Worm (Caenorhabditis elegans): ENCODE results near the gene sre-29.

Gene sre-29

DNA sequence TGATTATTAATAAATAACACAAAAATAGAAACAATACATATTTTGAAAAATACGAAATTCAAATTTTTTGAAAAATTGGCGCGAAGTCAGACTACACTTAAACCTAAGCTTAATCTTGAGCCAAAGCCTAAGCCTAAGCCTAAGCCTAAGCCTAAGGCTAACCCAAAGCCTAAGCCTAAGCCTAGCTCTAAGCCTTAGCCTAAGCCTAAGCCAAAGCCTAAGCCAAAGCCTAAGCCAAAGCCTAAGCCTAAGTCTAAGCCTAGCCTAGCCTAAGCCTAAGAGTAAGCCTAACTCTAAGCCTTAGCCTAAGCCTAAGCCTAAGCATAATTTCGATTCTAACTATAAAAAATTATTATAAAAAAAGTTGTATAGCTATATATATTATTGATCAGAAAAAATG, 20.8 kb downstream of the sre-29 start:
- no peak for TF ChIP-seq dao-5 (tag; optimal IDR thresholded peaks at IDR 0.05)
- TF ChIP-seq W03F9.2 (tag; optimal IDR thresholded peaks at IDR 0.05), result no peak
- no peak for TF ChIP-seq him-1 (tag; optimal IDR thresholded peaks at IDR 0.05)

DNA sequence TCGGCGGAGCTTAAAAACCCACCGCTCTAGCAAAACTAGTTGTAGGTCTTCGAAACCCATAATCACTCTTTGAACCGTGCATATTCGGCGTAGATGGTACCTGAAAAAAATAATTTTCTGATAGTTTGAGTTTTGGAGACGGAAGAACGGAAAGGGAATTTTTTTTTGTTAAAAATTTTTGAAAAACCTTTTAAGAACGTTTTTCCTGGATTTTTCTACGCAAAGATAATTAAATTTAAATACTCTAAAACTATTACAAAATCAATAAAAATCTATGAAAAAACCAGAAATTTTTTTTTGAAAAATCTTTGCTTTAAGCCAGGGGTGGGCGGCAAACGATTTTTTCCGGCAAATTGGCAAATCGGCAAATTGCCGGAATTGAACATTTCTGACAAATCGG, 22.3 kb downstream of the sre-29 start, which contains the start of gene marc-5:
Gene marc-5, minus strand, starts transcription at position 101 of the 400 bp plus-strand sequence.
- TF ChIP-seq dao-5 (tag; optimal IDR thresholded peaks at IDR 0.05), result no peak
- no peak for TF ChIP-seq him-1 (tag; optimal IDR thresholded peaks at IDR 0.05)
- TF ChIP-seq W03F9.2 (tag; optimal IDR thresholded peaks at IDR 0.05), result no peak

DNA sequence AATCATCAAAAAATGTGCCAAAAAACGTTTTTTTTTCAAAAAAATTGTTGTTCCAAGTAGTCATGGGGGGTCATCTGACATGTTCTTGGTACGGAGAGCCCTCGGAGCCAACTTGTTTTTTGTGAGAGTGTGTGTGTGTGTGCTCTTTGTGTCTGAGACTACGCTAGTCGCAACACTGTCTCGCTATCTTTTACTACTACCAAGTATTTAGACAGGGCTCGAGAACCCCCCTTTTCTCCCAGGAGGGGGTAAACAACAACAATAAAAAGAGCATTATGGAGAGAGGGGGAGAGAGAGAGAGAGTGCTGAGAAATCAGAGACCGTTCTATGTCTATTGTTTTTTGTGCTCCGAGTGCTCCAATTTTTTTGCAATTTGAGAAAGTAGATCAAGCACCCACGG, 22.9 kb downstream of the sre-29 start:
- TF ChIP-seq dao-5 (tag; optimal IDR thresholded peaks at IDR 0.05) (no peak), W03F9.2 (tag; optimal IDR thresholded peaks at IDR 0.05) (no peak), him-1 (tag; optimal IDR thresholded peaks at IDR 0.05) (peak; percentile 12)

DNA sequence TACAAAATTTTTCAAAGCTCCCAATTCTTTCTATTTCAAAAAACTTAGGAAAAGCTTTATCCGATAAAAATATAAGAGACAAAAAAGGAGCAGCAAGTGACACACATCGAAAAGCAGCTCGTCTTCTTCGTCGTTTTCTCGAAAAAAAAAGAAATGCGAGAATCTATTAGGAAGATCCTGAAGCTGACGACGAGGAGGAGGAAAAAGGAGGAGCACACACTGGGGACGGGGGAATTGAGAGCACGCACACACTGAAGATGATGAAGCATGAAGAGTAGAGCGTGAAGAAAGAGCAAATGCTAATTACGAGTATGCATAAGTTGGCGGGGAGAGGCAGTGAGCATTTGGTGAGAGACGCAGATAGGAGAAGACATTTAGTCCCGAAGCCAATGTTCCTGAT, 27.8 kb downstream of the sre-29 start:
- TF ChIP-seq him-1 (tag; optimal IDR thresholded peaks at IDR 0.05), result no peak
- TF ChIP-seq W03F9.2 (tag; optimal IDR thresholded peaks at IDR 0.05), result no peak
- TF ChIP-seq dao-5 (tag; optimal IDR thresholded peaks at IDR 0.05), result no peak

DNA sequence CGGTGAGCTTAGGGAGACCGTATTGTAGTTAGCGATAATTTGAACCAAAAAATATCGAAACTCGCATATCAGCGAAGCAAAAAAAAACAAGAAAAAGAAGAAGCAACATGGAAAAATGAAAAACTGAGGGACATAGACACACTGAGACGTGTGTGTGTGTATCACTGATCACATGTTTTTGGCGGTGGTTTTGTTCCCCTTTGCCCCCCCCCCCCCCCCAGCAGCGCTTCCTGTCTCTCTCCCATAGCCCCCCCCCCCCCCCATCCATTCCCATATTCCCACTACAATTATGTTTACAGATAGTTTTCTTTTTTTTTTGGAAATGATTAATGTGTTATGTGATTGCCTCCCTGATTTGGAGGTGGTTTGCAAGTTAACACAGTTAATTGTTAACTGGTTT, 32.5 kb downstream of the sre-29 start:
- TF ChIP-seq him-1 (tag; optimal IDR thresholded peaks at IDR 0.05) (no peak), W03F9.2 (tag; optimal IDR thresholded peaks at IDR 0.05) (no peak), dao-5 (tag; optimal IDR thresholded peaks at IDR 0.05) (no peak)

DNA sequence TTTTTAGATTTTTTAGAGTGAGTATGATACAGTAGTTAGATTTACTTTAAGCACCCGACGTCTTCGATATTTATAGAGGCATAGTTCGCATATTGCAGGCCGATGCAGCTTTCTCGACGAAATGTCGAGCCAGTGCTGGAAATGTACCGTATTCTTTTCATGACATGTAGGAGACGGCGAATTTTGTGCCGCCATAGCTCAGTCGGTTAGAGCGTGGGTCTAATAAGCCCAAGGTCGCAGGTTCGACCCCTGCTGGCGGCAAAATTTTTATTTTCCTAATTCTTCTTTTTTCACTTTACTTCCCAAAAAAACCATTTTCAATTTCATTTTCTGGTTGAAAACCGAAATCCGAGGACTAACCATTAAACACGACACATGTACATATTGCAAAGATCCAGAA, 39.4 kb downstream of the sre-29 start:
- TF ChIP-seq dao-5 (tag; optimal IDR thresholded peaks at IDR 0.05), result no peak
- TF ChIP-seq W03F9.2 (tag; optimal IDR thresholded peaks at IDR 0.05), result no peak
- TF ChIP-seq him-1 (tag; optimal IDR thresholded peaks at IDR 0.05), result no peak

DNA sequence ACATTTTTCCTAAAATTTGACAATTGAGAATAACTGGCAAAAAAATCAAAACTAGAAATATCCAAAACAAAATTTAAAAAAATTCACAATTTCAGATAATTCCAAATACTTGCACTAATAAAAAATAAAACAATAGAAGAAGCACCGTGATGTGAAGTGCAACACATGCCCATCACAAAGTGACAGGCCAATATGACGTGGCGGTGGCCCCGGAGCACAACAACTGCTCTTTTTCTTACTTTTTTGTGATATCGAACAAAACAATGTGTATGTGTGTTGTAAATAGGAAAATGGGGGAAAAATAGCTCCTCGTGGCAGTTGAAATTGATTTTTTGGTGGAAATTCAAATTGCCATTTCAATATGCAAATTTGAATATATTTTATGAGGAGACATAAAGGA, 47.9 kb downstream of the sre-29 start:
- no peak for TF ChIP-seq him-1 (tag; optimal IDR thresholded peaks at IDR 0.05)
- TF ChIP-seq W03F9.2 (tag; optimal IDR thresholded peaks at IDR 0.05), result no peak
- TF ChIP-seq dao-5 (tag; optimal IDR thresholded peaks at IDR 0.05), result no peak

DNA sequence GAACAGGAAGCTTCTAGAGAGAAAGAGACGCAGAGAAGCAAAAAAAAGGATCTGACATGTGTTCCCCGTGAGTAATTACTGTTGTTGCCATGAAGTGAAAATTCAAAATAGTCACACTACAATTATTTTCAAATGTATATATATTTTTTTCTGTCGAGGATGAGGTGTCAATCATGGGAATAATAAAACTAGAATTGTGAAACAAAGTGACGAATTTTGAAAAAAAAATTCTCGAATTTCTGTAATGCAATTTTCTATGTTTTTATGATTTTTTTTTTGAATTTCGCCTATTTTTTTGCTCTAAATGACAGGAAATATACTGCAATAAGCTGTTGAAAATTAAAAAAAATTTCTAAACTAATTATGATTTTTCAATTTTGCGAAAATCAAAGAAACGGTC, 48.6 kb downstream of the sre-29 start:
- TF ChIP-seq dao-5 (tag; optimal IDR thresholded peaks at IDR 0.05) (no peak), him-1 (tag; optimal IDR thresholded peaks at IDR 0.05) (no peak), W03F9.2 (tag; optimal IDR thresholded peaks at IDR 0.05) (no peak)

DNA sequence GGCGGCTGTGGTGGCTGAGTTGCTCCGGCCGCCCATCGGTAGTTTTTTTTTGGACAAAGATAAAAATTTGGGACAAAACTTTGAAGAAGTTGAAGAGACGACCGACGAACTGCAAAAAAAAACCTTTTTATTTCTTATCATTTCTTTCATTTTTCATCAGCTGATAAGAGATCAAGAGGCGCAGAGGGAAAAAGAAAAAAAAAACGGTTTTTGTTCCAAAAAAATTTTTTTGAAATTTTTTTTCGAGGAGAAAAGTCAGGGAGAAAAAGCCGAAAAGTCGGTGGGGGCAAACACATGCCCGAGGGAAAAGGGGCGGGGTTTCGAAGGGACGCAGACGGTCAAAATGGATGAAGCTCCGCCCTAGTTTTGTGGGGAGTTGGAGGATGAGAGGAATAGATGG, 49.6 kb downstream of the sre-29 start, which contains the start of gene ras-1:
Gene ras-1, minus strand, starts transcription at position 129 of the 400 bp plus-strand sequence.
- no peak for TF ChIP-seq W03F9.2 (tag; optimal IDR thresholded peaks at IDR 0.05)
- TF ChIP-seq dao-5 (tag; optimal IDR thresholded peaks at IDR 0.05), result no peak
- TF ChIP-seq him-1 (tag; optimal IDR thresholded peaks at IDR 0.05), result no peak

DNA sequence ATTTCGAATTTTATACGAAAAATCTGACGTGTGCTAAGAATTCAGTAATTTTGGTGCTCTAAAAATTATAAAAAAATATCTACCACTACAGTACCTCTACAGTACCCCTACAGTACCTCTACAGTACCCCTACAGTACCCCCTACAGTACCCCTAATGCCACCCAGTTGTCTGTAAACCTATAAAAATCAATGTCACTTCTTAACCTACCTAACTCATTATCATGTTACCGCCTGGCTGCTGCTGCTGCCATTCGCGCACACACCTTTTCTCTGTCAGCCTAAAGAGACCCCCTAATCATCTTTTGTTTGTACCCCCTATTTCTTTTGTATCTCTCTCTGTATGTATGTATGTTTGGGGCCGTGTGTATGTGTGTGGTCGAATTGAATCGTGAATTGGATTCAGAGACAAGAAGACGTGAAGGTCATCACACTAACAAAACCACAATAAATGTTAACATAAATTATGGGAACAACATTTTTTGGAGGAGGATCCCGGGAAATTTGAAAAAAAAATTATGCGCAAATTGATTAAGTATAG, 50.9 kb downstream of the sre-29 start:
- TF ChIP-seq dao-5 (tag; optimal IDR thresholded peaks at IDR 0.05) (no peak), him-1 (tag; optimal IDR thresholded peaks at IDR 0.05) (no peak), W03F9.2 (tag; optimal IDR thresholded peaks at IDR 0.05) (no peak)

DNA sequence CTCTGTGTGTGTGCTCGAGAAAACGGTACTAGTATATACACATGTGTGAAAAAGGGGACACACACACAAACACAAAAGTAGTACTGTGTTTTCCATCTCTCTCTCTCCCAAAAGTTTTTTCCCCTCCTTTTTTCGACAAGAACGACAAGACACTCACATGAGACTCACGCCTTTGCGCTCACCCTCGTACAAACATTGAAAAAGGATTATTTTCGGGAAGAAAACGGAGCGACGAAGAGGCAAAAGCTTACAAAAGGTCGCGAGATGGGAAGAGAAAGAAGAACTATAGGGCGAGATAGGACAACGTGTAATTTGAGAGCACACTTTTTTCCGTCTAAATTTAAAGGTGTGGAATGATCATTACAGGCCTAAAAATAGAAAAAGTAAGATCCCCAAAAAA, 51.8 kb downstream of the sre-29 start:
- TF ChIP-seq him-1 (tag; optimal IDR thresholded peaks at IDR 0.05) (no peak), dao-5 (tag; optimal IDR thresholded peaks at IDR 0.05) (no peak), W03F9.2 (tag; optimal IDR thresholded peaks at IDR 0.05) (no peak)
